Fruit fly (Drosophila melanogaster): ENCODE results near the gene pnt.

- TF ChIP-seq CG34367 (tag; optimal IDR thresholded peaks at IDR 0.05) (no peak), CG17806 (tag; optimal IDR thresholded peaks at IDR 0.05) (no peak), Pif1A (GFP tag; optimal IDR thresholded peaks at IDR 0.05) (no peak), CG15710 (tag; optimal IDR thresholded peaks at IDR 0.05) (no peak), EcR (GFP tag; optimal IDR thresholded peaks at IDR 0.05) (no peak), Ets98B (GFP tag; IDR thresholded peaks at IDR 0.05) (no peak), rn (GFP tag; IDR thresholded peaks at IDR 0.05) (no peak), CG8159 (tag; optimal IDR thresholded peaks at IDR 0.05) (no peak), CG32121 (GFP tag; IDR thresholded peaks at IDR 0.05) (no peak), CG13204 (GFP tag; optimal IDR thresholded peaks at IDR 0.05) (no peak)
These were observed 27.4 kb upstream of the pnt start, which contains the start of gene CG42828 for dm6 chr3R:23373403-23373802.
